Worm (Caenorhabditis elegans) whole organism, L4/young adult: ENCODE data around the gene R09A8.9.

Experiments used
- W03F9.2 ChIP-seq: fragments of 150-350 bp; optimal IDR thresholded peaks from 2 replicates; lab custom pipeline; 2014; ENCODE audit warnings: missing biosample characterization, missing genetic modification characterization
- him-1 ChIP-seq: sonication (generic microtip); optimal IDR thresholded peaks from 2 replicates; lab custom pipeline; 2016; ENCODE audit warnings: missing genotype, missing genetic modification reagents, missing genetic modification characterization, missing compliant biosample characterization

DNA sequence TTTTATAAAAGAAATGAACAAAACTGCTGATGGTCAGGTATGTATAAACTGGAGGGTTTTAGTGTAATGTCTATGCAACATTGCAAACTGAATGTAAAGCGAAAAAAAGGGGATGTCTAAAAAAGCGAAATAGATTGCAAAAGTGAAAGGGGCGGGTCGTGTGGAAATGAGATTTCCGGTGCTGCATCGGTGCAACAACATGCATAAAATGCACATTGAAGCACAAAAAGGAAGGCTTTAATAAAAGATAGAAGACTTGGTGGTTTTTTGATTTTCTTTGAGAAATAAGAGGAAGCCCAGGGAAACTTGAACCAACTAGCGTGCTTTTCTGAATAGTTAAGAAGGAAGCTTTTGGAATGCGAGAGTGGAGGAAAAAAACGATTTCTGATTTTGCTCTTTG, 28.9 kb downstream of the R09A8.9 start:
- TF ChIP-seq W03F9.2 (tag; lab: Kevin White, UChicago) = no peak
- no peak for TF ChIP-seq him-1 (tag; lab: Kevin White, UChicago)
